Fruit fly (Drosophila melanogaster): Measurements from ENCODE around the gene Zip102B.

DNA sequence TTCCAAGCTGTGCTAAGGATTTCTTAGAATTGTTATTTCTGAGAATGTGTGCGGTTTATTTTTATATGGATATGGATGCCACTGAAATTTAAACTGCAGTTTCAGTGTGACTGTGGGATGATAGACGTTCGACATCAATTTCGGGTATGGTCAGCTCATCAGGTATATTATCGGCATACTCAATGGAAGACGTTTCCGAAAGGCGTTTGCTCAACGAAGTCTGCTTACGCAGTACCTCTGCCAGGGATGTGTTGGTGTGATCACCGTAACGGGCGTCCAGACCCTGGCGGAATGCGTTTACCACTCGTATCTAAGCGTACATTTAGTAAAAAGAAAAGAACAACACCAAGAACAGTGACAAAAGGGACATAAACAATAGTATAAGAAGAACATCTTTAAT lies 15.2 kb upstream of the Zip102B start:
- TF ChIP-seq Sin3A (optimal IDR thresholded peaks at IDR 0.05) = no peak
- no peak for TF ChIP-seq psq (optimal IDR thresholded peaks at IDR 0.05)
- TF ChIP-seq h (optimal IDR thresholded peaks at IDR 0.05) = no peak
- no peak for TF ChIP-seq insv (optimal IDR thresholded peaks at IDR 0.05)

Measured in Kc167 (cell line).